Worm (Caenorhabditis elegans) whole organism, L3 larva: ENCODE data around the gene nhr-127.

ENCODE experiments used
- R02D3.7 ChIP-seq: fragments of 150-350 bp; optimal IDR thresholded peaks from 2 replicates; lab custom pipeline; 2014; ENCODE audit warnings: missing biosample characterization, missing genetic modification characterization
- aly-2 ChIP-seq: fragments of 150-350 bp; optimal IDR thresholded peaks from 2 replicates; lab custom pipeline; 2014; ENCODE audit warnings: missing biosample characterization, missing genetic modification characterization
- elt-1 ChIP-seq: fragments of 150-350 bp; optimal IDR thresholded peaks from 2 replicates; lab custom pipeline; 2014; ENCODE audit warnings: missing biosample characterization, missing genetic modification characterization
- fos-1 ChIP-seq: fragments of 150-350 bp; optimal IDR thresholded peaks from 2 replicates; lab custom pipeline; 2014; ENCODE audit warnings: missing biosample characterization, missing genetic modification characterization
- lin-15B ChIP-seq: fragments of 150-350 bp; optimal IDR thresholded peaks from 2 replicates; lab custom pipeline; 2014; ENCODE audit warnings: missing biosample characterization, missing genetic modification characterization
- nhr-25 ChIP-seq: sonication (generic microtip); optimal IDR thresholded peaks from 2 replicates; lab custom pipeline; 2017; ENCODE audit warnings: missing biosample characterization, missing genetic modification characterization
- nhr-77 ChIP-seq: fragments of 150-350 bp; optimal IDR thresholded peaks from 2 replicates; lab custom pipeline; 2014; ENCODE audit warnings: missing biosample characterization, missing genetic modification characterization
- pqm-1 ChIP-seq: fragments of 150-350 bp; optimal IDR thresholded peaks from 2 replicates; lab custom pipeline; 2017; ENCODE audit warnings: missing biosample characterization, missing genetic modification characterization, inconsistent platforms
- skn-1 ChIP-seq: fragments of 150-350 bp; optimal IDR thresholded peaks from 2 replicates; lab custom pipeline; 2014; ENCODE audit warnings: missing biosample characterization, missing genetic modification characterization
- tbx-2 ChIP-seq: sonication (generic microtip); optimal IDR thresholded peaks from 2 replicates; lab custom pipeline; 2016; ENCODE audit warnings: mild to moderate bottlenecking, missing genetic modification characterization, missing compliant biosample characterization
- unc-62 ChIP-seq: fragments of 150-350 bp; sonication (generic microtip); optimal IDR thresholded peaks from 4 replicates; lab custom pipeline; 2014; ENCODE audit warnings: missing biosample characterization, missing genetic modification reagents, missing genetic modification characterization
- zag-1 ChIP-seq: fragments of 150-350 bp; optimal IDR thresholded peaks from 2 replicates; lab custom pipeline; 2014; ENCODE audit warnings: missing biosample characterization, missing genetic modification characterization

DNA sequence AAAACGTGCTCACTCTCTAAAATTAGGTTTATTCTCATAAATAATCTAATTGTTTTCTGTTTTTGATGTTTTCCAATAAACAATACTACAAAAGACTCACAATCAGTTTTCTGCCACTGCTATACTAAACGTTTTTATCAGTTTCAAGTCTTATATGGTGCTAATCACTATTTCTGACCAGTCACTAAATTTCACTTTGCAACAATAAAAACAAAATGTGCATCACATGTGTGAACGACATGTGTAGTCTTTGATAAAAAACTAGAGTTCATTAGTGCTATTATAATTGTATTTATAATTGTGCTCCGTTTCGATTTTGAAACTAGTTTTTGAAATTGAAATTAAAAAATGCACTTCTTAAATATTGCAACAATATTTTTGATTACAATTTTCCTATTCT lies 18.1 kb downstream of the nhr-127 start, which contains the start of gene cyp-37B1:
- TF ChIP-seq nhr-25, result no peak
- no peak for TF ChIP-seq fos-1 (tag; lab: Kevin White, UChicago)
- TF ChIP-seq R02D3.7 (tag; lab: Kevin White, UChicago), result no peak
- no peak for TF ChIP-seq skn-1 (tag; lab: Kevin White, UChicago)
- TF ChIP-seq tbx-2 (tag; lab: Kevin White, UChicago), result no peak
- TF ChIP-seq zag-1 (tag; lab: Kevin White, UChicago), result no peak
- no peak for TF ChIP-seq unc-62 (GFP tag; lab: Kevin White, UChicago)
- TF ChIP-seq aly-2 (tag; lab: Kevin White, UChicago), result no peak
- TF ChIP-seq nhr-77 (tag; lab: Kevin White, UChicago), result no peak
- no peak for TF ChIP-seq elt-1 (tag; lab: Kevin White, UChicago)
- no peak for TF ChIP-seq lin-15B
- TF ChIP-seq pqm-1 (tag; lab: Kevin White, UChicago), result peak; percentile 97
